Worm (Caenorhabditis elegans) whole organism, L2 larva: ENCODE measurements around the gene coq-2.

Source experiments
- C34F6.9 ChIP-seq: fragments of 150-350 bp; optimal IDR thresholded peaks from 2 replicates; lab custom pipeline; 2014; ENCODE audit warnings: missing biosample characterization, missing genetic modification characterization
- F13H6.1 ChIP-seq: sonication (generic microtip); optimal IDR thresholded peaks from 2 replicates; lab custom pipeline; 2016; ENCODE audit warnings: missing genetic modification characterization, missing compliant biosample characterization
- R02D3.7 ChIP-seq: fragments of 150-350 bp; optimal IDR thresholded peaks from 2 replicates; lab custom pipeline; 2014; ENCODE audit warnings: missing biosample characterization, missing genetic modification characterization
- Y55F3AM.14 ChIP-seq: fragments of 200-800 bp; sonication (Bioruptor generic); optimal IDR thresholded peaks from 2 replicates; lab custom pipeline; 2018; ENCODE audit warnings: mild to moderate bottlenecking, missing genetic modification characterization, missing compliant biosample characterization
- ZK546.5 ChIP-seq: sonication (generic microtip); optimal IDR thresholded peaks from 2 replicates; lab custom pipeline; 2017; ENCODE audit warnings: missing biosample characterization, missing genetic modification characterization
- alr-1 ChIP-seq: fragments of 150-350 bp; optimal IDR thresholded peaks from 2 replicates; lab custom pipeline; 2014; ENCODE audit warnings: missing biosample characterization, missing genetic modification characterization
- aly-2 ChIP-seq: fragments of 150-350 bp; optimal IDR thresholded peaks from 2 replicates; lab custom pipeline; 2014; ENCODE audit warnings: missing biosample characterization, missing genetic modification characterization
- ama-1 ChIP-seq: fragments of 150-350 bp; optimal IDR thresholded peaks from 2 replicates; lab custom pipeline; 2018; ENCODE audit warnings: inconsistent platforms
- blmp-1 ChIP-seq: sonication (generic microtip); optimal IDR thresholded peaks from 2 replicates; lab custom pipeline; 2017; ENCODE audit warnings: missing genetic modification characterization, mild to moderate bottlenecking, missing compliant biosample characterization, antibody characterized with exemption, moderate library complexity; ENCODE audit not compliant: insufficient read depth
- ceh-16 ChIP-seq: fragments of 150-350 bp; optimal IDR thresholded peaks from 2 replicates; lab custom pipeline; 2014; ENCODE audit warnings: missing biosample characterization, missing genetic modification characterization
- ceh-82 ChIP-seq: fragments of 150-350 bp; optimal IDR thresholded peaks from 2 replicates; lab custom pipeline; 2014; ENCODE audit warnings: missing biosample characterization, missing genetic modification characterization
- crh-2 ChIP-seq: sonication (generic microtip); optimal IDR thresholded peaks from 2 replicates; lab custom pipeline; 2017; ENCODE audit warnings: missing biosample characterization, missing genetic modification characterization
- dmd-4 ChIP-seq: sonication (generic microtip); optimal IDR thresholded peaks from 2 replicates; lab custom pipeline; 2017; ENCODE audit warnings: missing biosample characterization, missing genetic modification characterization
- egl-27 ChIP-seq: sonication (generic microtip); optimal IDR thresholded peaks from 3 replicates; lab custom pipeline; 2017; ENCODE audit warnings: missing biosample characterization, missing genetic modification reagents, missing genetic modification characterization
- elt-1 ChIP-seq: fragments of 150-350 bp; optimal IDR thresholded peaks from 2 replicates; lab custom pipeline; 2014; ENCODE audit warnings: missing biosample characterization, missing genetic modification characterization
- elt-3 ChIP-seq: sonication (generic microtip); optimal IDR thresholded peaks from 2 replicates; lab custom pipeline; 2017; ENCODE audit warnings: missing biosample characterization, missing genetic modification characterization
- fos-1 ChIP-seq: fragments of 150-350 bp; optimal IDR thresholded peaks from 2 replicates; lab custom pipeline; 2014; ENCODE audit warnings: missing biosample characterization, missing genetic modification characterization
- gmeb-1 ChIP-seq: fragments of 150-350 bp; optimal IDR thresholded peaks from 2 replicates; lab custom pipeline; 2014; ENCODE audit warnings: missing biosample characterization, missing genetic modification characterization
- lin-11 ChIP-seq: fragments of 150-350 bp; sonication (generic microtip); optimal IDR thresholded peaks from 2 replicates; lab custom pipeline; 2014; ENCODE audit warnings: missing biosample characterization, missing genetic modification characterization, inconsistent platforms, mixed read lengths
- lin-13 ChIP-seq: fragments of 150-350 bp; optimal IDR thresholded peaks from 2 replicates; lab custom pipeline; 2014; ENCODE audit warnings: missing biosample characterization, missing genetic modification reagents, missing genetic modification characterization
- lin-39 ChIP-seq: fragments of 150-350 bp; optimal IDR thresholded peaks from 2 replicates; lab custom pipeline; 2014; ENCODE audit warnings: missing biosample characterization, missing genetic modification reagents, missing genetic modification characterization
- lsy-2 ChIP-seq, 2 experiments: fragments of 150-350 bp in 1 of 2; sonication (generic microtip) in 1 of 2; optimal IDR thresholded peaks; 2 replicates each; lab custom pipeline; 2014 to 2017; ENCODE audit warnings: missing biosample characterization in 2 of 2, missing genetic modification characterization in 2 of 2
- mab-5 ChIP-seq: fragments of 150-350 bp; optimal IDR thresholded peaks from 2 replicates; lab custom pipeline; 2014; ENCODE audit warnings: missing biosample characterization, missing genetic modification characterization
- mbf-1 ChIP-seq: sonication (generic microtip); optimal IDR thresholded peaks from 2 replicates; lab custom pipeline; 2017; ENCODE audit warnings: missing biosample characterization, missing genetic modification characterization
- mdl-1 ChIP-seq, 2 experiments: fragments of 150-350 bp in 1 of 2; sonication (generic microtip) in 1 of 2; optimal IDR thresholded peaks; 2 replicates each; lab custom pipeline; 2017; ENCODE audit warnings: missing biosample characterization in 2 of 2, missing genetic modification characterization in 2 of 2
- nhr-10 ChIP-seq: sonication (generic microtip); optimal IDR thresholded peaks from 2 replicates; lab custom pipeline; 2017; ENCODE audit warnings: missing biosample characterization, missing genetic modification characterization
- nhr-11 ChIP-seq: fragments of 150-350 bp; optimal IDR thresholded peaks from 2 replicates; lab custom pipeline; 2014; ENCODE audit warnings: missing biosample characterization, missing genetic modification characterization
- nhr-12 ChIP-seq: fragments of 150-350 bp; optimal IDR thresholded peaks from 2 replicates; lab custom pipeline; 2014; ENCODE audit warnings: missing biosample characterization, missing genetic modification characterization
- nhr-129 ChIP-seq: fragments of 150-350 bp; optimal IDR thresholded peaks from 2 replicates; lab custom pipeline; 2014; ENCODE audit warnings: missing biosample characterization, missing genetic modification characterization
- nhr-21 ChIP-seq: fragments of 150-350 bp; optimal IDR thresholded peaks from 2 replicates; lab custom pipeline; 2014; ENCODE audit warnings: missing biosample characterization, missing genetic modification characterization
- nhr-237 ChIP-seq: fragments of 150-350 bp; optimal IDR thresholded peaks from 2 replicates; lab custom pipeline; 2014; ENCODE audit warnings: missing biosample characterization, missing genetic modification characterization
- nhr-25 ChIP-seq: fragments of 150-350 bp; sonication (generic microtip); optimal IDR thresholded peaks from 3 replicates; lab custom pipeline; 2014; ENCODE audit warnings: missing biosample characterization, missing genetic modification characterization
- nhr-6 ChIP-seq: fragments of 150-350 bp; optimal IDR thresholded peaks from 2 replicates; lab custom pipeline; 2014; ENCODE audit warnings: missing biosample characterization, missing genetic modification characterization
- nhr-77 ChIP-seq: fragments of 150-350 bp; optimal IDR thresholded peaks from 2 replicates; lab custom pipeline; 2014; ENCODE audit warnings: missing biosample characterization, missing genetic modification characterization
- peb-1 ChIP-seq: fragments of 150-350 bp; optimal IDR thresholded peaks from 2 replicates; lab custom pipeline; 2014; ENCODE audit warnings: missing biosample characterization, missing genetic modification characterization
- sem-4 ChIP-seq: fragments of 150-350 bp; optimal IDR thresholded peaks from 2 replicates; lab custom pipeline; 2014; ENCODE audit warnings: missing biosample characterization, missing genetic modification reagents, missing genetic modification characterization
- skn-1 ChIP-seq: sonication (generic microtip); optimal IDR thresholded peaks from 2 replicates; lab custom pipeline; 2017; ENCODE audit warnings: missing biosample characterization, missing genetic modification characterization
- sma-3 ChIP-seq: sonication (generic microtip); optimal IDR thresholded peaks from 2 replicates; lab custom pipeline; 2016; ENCODE audit warnings: missing genetic modification reagents, missing genetic modification characterization, missing compliant biosample characterization
- sma-9 ChIP-seq, 2 experiments: fragments of 150-350 bp in 1 of 2; sonication (generic microtip) in 1 of 2; optimal IDR thresholded peaks; 2 replicates each; lab custom pipeline; 2014 to 2016; ENCODE audit warnings: missing genetic modification characterization in 2 of 2, mild to moderate bottlenecking in 1 of 2, missing biosample characterization in 1 of 2, missing compliant biosample characterization in 1 of 2, missing genetic modification reagents in 1 of 2, moderate library complexity in 1 of 2
- snpc-4 ChIP-seq: fragments of 150-350 bp; optimal IDR thresholded peaks from 2 replicates; lab custom pipeline; 2014; ENCODE audit warnings: missing biosample characterization, missing genetic modification characterization
- unc-39 ChIP-seq: fragments of 150-350 bp; optimal IDR thresholded peaks from 2 replicates; lab custom pipeline; 2014; ENCODE audit warnings: missing biosample characterization, missing genetic modification characterization
- unc-55 ChIP-seq: fragments of 150-350 bp; sonication (generic microtip); optimal IDR thresholded peaks from 3 replicates; lab custom pipeline; 2014; ENCODE audit warnings: missing biosample characterization, missing genetic modification reagents, missing genetic modification characterization
- unc-62 ChIP-seq: fragments of 150-350 bp; optimal IDR thresholded peaks from 2 replicates; lab custom pipeline; 2014; ENCODE audit warnings: missing biosample characterization, missing genetic modification reagents, missing genetic modification characterization
- zag-1 ChIP-seq: fragments of 150-350 bp; optimal IDR thresholded peaks from 2 replicates; lab custom pipeline; 2014; ENCODE audit warnings: missing biosample characterization, missing genetic modification characterization
- ztf-1 ChIP-seq: fragments of 200-800 bp; sonication (Bioruptor generic); conservative IDR thresholded peaks from 2 replicates; pipeline ENCODE4 v1.3.6; 2022; ENCODE audit warnings: missing genetic modification characterization, missing compliant biosample characterization
- ztf-11 ChIP-seq: sonication (generic microtip); optimal IDR thresholded peaks from 2 replicates; lab custom pipeline; 2017; ENCODE audit warnings: missing biosample characterization, missing genetic modification characterization

Gene coq-2

DNA sequence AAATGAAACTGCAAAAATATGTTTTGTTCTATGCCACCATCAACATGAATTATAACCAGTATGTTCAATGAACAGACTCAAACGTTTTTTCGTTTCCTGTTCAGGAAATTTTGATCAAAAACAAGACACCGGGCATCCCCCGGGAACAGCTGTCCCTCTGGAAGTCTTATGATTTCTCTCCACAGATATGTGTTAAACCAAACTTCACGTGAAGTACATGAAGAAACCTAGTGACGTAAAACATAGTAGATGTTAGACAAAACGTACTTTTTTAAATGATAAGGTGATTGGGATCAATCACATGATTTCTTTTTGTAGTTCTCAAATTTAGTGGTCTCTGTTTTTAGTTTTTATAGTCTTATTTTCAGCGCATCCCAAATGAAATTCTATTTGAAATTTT, 37.2 kb upstream of the coq-2 start (continued):
- TF ChIP-seq mdl-1 (tag; optimal IDR thresholded peaks at IDR 0.05; lab: Kevin White, UChicago) (no peak), lin-11 (tag; lab: Kevin White, UChicago) (no peak), unc-62 (no peak), ztf-11 (tag; lab: Kevin White, UChicago) (no peak)

DNA sequence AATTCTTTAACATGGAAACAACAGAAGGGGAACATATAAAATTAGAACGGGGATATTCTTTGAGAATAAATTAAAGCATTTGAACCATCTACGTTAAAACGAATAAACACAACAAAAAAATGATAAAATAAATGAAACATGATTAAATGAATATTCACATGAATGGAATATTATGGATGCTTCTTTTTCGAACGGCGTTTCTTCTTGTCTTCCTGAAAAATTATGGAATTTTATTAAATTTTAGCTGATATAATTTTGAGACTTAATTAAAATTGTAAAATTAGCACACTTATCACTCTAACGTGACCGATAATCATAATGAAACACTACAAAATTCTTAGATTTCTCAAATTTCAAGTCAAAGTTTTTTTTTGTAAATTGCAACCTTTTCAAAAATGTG, 35.2 kb upstream of the coq-2 start:
- TF ChIP-seq ZK546.5 (tag; lab: Kevin White, UChicago) (no peak), fos-1 (tag; lab: Kevin White, UChicago) (no peak), lin-11 (tag; lab: Kevin White, UChicago) (no peak), lin-39 (no peak), sma-9 (GFP tag; optimal IDR thresholded peaks at IDR 0.05; lab: Kevin White, UChicago) (no peak), sma-9 (tag; optimal IDR thresholded peaks at IDR 0.05; lab: Kevin White, UChicago) (no peak), nhr-129 (no peak), nhr-10 (tag; lab: Kevin White, UChicago) (no peak), peb-1 (tag; lab: Kevin White, UChicago) (no peak), ceh-16 (tag; lab: Kevin White, UChicago) (no peak), lin-13 (GFP tag; lab: Kevin White, UChicago) (no peak), R02D3.7 (tag; lab: Kevin White, UChicago) (no peak), aly-2 (tag; lab: Kevin White, UChicago) (no peak), skn-1 (tag; lab: Kevin White, UChicago) (no peak), C34F6.9 (tag; lab: Kevin White, UChicago) (no peak), elt-3 (tag; lab: Kevin White, UChicago) (no peak)
- TF ChIP-seq, all 48 proteins: peak for 0

DNA sequence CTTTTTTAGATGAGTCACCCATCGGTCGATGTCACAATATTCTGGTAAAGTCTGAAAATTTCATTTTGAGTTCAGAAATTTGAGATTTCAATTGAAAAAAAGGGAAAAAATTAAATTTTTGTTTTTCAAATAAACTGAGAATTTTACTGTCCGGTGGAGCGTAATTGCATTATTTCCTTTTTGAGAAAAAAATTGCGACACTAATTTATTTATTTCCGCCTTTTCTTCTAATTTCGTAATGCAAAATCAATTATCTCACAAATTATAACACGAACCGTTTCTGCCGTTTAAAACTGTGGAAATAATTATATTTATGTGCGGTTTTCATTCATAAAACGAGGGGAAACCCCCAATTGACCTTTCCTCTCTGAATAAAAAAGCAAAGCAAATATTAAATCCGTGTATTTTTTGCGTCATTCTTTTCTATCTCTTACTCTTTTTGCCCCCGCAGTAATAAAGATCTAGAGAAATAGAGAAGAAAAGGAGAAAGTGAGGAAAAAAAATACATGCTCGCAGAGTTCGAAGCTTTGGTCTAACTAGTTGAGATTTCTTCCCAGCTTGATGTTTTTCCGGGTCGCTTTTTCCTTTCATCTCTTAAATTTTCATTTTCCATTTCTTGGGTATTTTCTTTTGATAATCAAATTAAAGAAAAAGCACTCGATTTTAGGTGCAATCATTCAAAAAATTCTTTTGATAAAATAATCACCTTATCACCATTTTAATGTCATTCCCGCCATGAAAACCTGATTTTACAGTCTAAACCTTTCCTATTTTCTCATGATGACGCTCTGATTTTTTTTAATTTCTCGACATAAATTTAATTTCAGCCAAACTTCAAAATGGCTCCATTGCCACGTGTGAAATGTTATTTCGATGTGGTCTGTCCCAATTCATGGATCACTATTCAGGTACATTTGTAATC, 32.5 kb upstream of the coq-2 start, which contains the start of the genes brc-2 and T07E3.3:
Gene brc-2 (minus strand): TSS at position 51 of the 922 bp plus-strand sequence.
Gene T07E3.3 (plus strand): TSS at position 822 of the 922 bp plus-strand sequence.
- TF ChIP-seq F13H6.1 = no peak
- no peak for TF ChIP-seq nhr-77 (tag; lab: Kevin White, UChicago)
- peak; percentile 65 for TF ChIP-seq fos-1 (tag; lab: Kevin White, UChicago)
- no peak for TF ChIP-seq ZK546.5 (tag; lab: Kevin White, UChicago)
- no peak for TF ChIP-seq blmp-1 (tag; lab: Kevin White, UChicago)
- TF ChIP-seq ama-1 (lab: Kevin White, UChicago) = no peak
- TF ChIP-seq sem-4 (tag; lab: Kevin White, UChicago) = no peak
- TF ChIP-seq zag-1 (tag; lab: Kevin White, UChicago) = no peak
- TF ChIP-seq nhr-12 (tag; lab: Kevin White, UChicago) = no peak
- no peak for TF ChIP-seq R02D3.7 (tag; lab: Kevin White, UChicago)
- TF ChIP-seq unc-55 (GFP tag; lab: Kevin White, UChicago) = peak; percentile 13
- TF ChIP-seq lin-11 (tag; lab: Kevin White, UChicago) = no peak
- TF ChIP-seq Y55F3AM.14 (GFP tag; lab: Kevin White, UChicago) = no peak
- TF ChIP-seq nhr-25 (tag; lab: Kevin White, UChicago) = no peak
- TF ChIP-seq dmd-4 (tag; lab: Kevin White, UChicago) = no peak
- TF ChIP-seq sma-9 (GFP tag; optimal IDR thresholded peaks at IDR 0.05; lab: Kevin White, UChicago) = peak; percentile 2
- TF ChIP-seq sma-9 (tag; optimal IDR thresholded peaks at IDR 0.05; lab: Kevin White, UChicago) = no peak
- no peak for TF ChIP-seq egl-27 (tag; lab: Kevin White, UChicago)
- no peak for TF ChIP-seq mbf-1
- TF ChIP-seq alr-1 (tag; lab: Kevin White, UChicago) = no peak
- no peak for TF ChIP-seq mab-5 (tag; lab: Kevin White, UChicago)
- no peak for TF ChIP-seq lin-39
- peak in 1 of 2 experiments; percentile 11 for TF ChIP-seq lsy-2 (tag; optimal IDR thresholded peaks at IDR 0.05; lab: Kevin White, UChicago)
- TF ChIP-seq nhr-11 (tag; lab: Kevin White, UChicago) = no peak
- no peak for TF ChIP-seq nhr-10 (tag; lab: Kevin White, UChicago)
- peak; percentile 52 for TF ChIP-seq C34F6.9 (tag; lab: Kevin White, UChicago)
- no peak for TF ChIP-seq gmeb-1 (tag; lab: Kevin White, UChicago)
- no peak for TF ChIP-seq nhr-21
- no peak for TF ChIP-seq snpc-4 (tag; lab: Kevin White, UChicago)
- no peak for TF ChIP-seq ztf-1 (GFP tag; lab: Robert Waterston, UW)
- TF ChIP-seq nhr-129 = peak; percentile 2
- TF ChIP-seq aly-2 (tag; lab: Kevin White, UChicago) = no peak
- TF ChIP-seq nhr-6 (tag; lab: Kevin White, UChicago) = no peak
- TF ChIP-seq peb-1 (tag; lab: Kevin White, UChicago) = no peak
- no peak for TF ChIP-seq elt-3 (tag; lab: Kevin White, UChicago)
- TF ChIP-seq unc-39 (tag; lab: Kevin White, UChicago) = no peak
- no peak for TF ChIP-seq ceh-82 (tag; lab: Kevin White, UChicago)
- TF ChIP-seq ztf-11 (tag; lab: Kevin White, UChicago) = no peak
- TF ChIP-seq nhr-237 (tag; lab: Kevin White, UChicago) = no peak
- TF ChIP-seq crh-2 (tag; lab: Kevin White, UChicago) = no peak
- TF ChIP-seq elt-1 (tag; lab: Kevin White, UChicago) = no peak
- TF ChIP-seq sma-3 = no peak
